Worm (Caenorhabditis elegans) whole organism, midembryonic: ENCODE results near the gene cgh-1.

Experiments
- cog-1 ChIP-seq: sonication (generic microtip); optimal IDR thresholded peaks from 2 replicates; lab custom pipeline; 2016; ENCODE audit warnings: missing genetic modification characterization, missing compliant biosample characterization
- flt-1 ChIP-seq: fragments of 200-800 bp; sonication (Bioruptor generic); IDR thresholded peaks from 2 replicates; pipeline ENCODE4 v1.3.6; 2022; ENCODE audit warnings: missing genetic modification characterization, missing compliant biosample characterization
- klf-2 ChIP-seq: fragments of 200-800 bp; sonication (Bioruptor generic); conservative IDR thresholded peaks from 2 replicates; pipeline ENCODE4 v1.3.6; 2022; ENCODE audit warnings: missing genetic modification reagents, missing genetic modification characterization, missing compliant biosample characterization
- ref-1 ChIP-seq: fragments of 200-800 bp; sonication (Bioruptor generic); conservative IDR thresholded peaks from 2 replicates; pipeline ENCODE4 v1.3.6; 2022; ENCODE audit warnings: missing genetic modification reagents, missing genetic modification characterization, missing compliant biosample characterization
- tab-1 ChIP-seq: fragments of 200-800 bp; sonication (Bioruptor generic); IDR thresholded peaks from 2 replicates; pipeline ENCODE4 v1.3.6; 2022; ENCODE audit warnings: missing genetic modification characterization, missing compliant biosample characterization

ce11 chrIII:7488303-7488702 is 9.3 kb downstream of the cgh-1 start:
- TF ChIP-seq flt-1 (GFP tag; lab: Robert Waterston, UW): no peak
- no peak for TF ChIP-seq ref-1 (GFP tag; lab: Robert Waterston, UW)
- no peak for TF ChIP-seq tab-1 (GFP tag; lab: Robert Waterston, UW)
- TF ChIP-seq cog-1 (tag; lab: Kevin White, UChicago): no peak
- TF ChIP-seq klf-2 (GFP tag; lab: Robert Waterston, UW): no peak
